Worm (Caenorhabditis elegans) whole organism, L1 larva: ENCODE measurements around the gene fbxa-224.

ENCODE experiments used
- aha-1 ChIP-seq: fragments of 150-350 bp; optimal IDR thresholded peaks from 2 replicates; lab custom pipeline; 2014; ENCODE audit warnings: missing biosample characterization, missing genetic modification characterization
- ceh-82 ChIP-seq, 3 experiments: fragments of 150-350 bp in 1 of 3; sonication (generic microtip) in 2 of 3; optimal IDR thresholded peaks; 2 replicates each; lab custom pipeline; 2014 to 2017; ENCODE audit warnings: missing biosample characterization in 3 of 3, missing genetic modification characterization in 3 of 3
- nhr-12 ChIP-seq: sonication (generic microtip); optimal IDR thresholded peaks from 2 replicates; lab custom pipeline; 2017; ENCODE audit warnings: missing biosample characterization, missing genetic modification characterization
- nhr-77 ChIP-seq: fragments of 150-350 bp; optimal IDR thresholded peaks from 2 replicates; lab custom pipeline; 2014; ENCODE audit warnings: missing biosample characterization, missing genetic modification characterization

- no peak for TF ChIP-seq nhr-77 (tag; lab: Kevin White, UChicago)
- no peak for TF ChIP-seq aha-1
- no peak for TF ChIP-seq nhr-12 (tag; lab: Kevin White, UChicago)
- no peak for TF ChIP-seq ceh-82 (tag; optimal IDR thresholded peaks at IDR 0.05; lab: Kevin White, UChicago)
These were observed 675 bp downstream of the fbxa-224 start for ce11 chrII:7547269-7547668.
